Fruit fly (Drosophila melanogaster): Measurements from ENCODE around the gene Hakai.

Gene Hakai

dm6 chr2L:19582185-19582584 lies at the start of gene Hakai (continued):
- no peak for TF ChIP-seq CG16815 (GFP tag; optimal IDR thresholded peaks at IDR 0.05)
- TF ChIP-seq CG12391 (tag; optimal IDR thresholded peaks at IDR 0.05) = peak; percentile 13
- TF ChIP-seq cad (GFP tag; optimal IDR thresholded peaks at IDR 0.05) = no peak
- no peak for TF ChIP-seq CrebB (tag; optimal IDR thresholded peaks at IDR 0.05)
- peak; percentile 14 for TF ChIP-seq CG7556 (GFP tag; optimal IDR thresholded peaks at IDR 0.05)
- peak; percentile 86 for TF ChIP-seq mam (GFP tag; optimal IDR thresholded peaks at IDR 0.05)
- peak; percentile 54 for TF ChIP-seq bcd (GFP tag; optimal IDR thresholded peaks at IDR 0.05)
- peak; percentile 44 for TF ChIP-seq grau (tag; optimal IDR thresholded peaks at IDR 0.05)
- TF ChIP-seq CG17568 (GFP tag; optimal IDR thresholded peaks at IDR 0.05) = no peak
- TF ChIP-seq gt (GFP tag; IDR thresholded peaks at IDR 0.05) = no peak
- TF ChIP-seq MTF-1 (GFP tag; optimal IDR thresholded peaks at IDR 0.05; ENCODE audit: borderline replicate concordance) = no peak
- no peak for TF ChIP-seq kni (GFP tag; optimal IDR thresholded peaks at IDR 0.05)
- TF ChIP-seq D19B (GFP tag; optimal IDR thresholded peaks at IDR 0.05) = no peak
- TF ChIP-seq z (GFP tag; IDR thresholded peaks at IDR 0.05) = no peak
- TF ChIP-seq Elba2 (GFP tag; optimal IDR thresholded peaks at IDR 0.05) = peak; percentile 1
- TF ChIP-seq CG15601 (tag; optimal IDR thresholded peaks at IDR 0.05) = peak; percentile 31
- TF ChIP-seq CG7786 (GFP tag; optimal IDR thresholded peaks at IDR 0.05) = peak; percentile 49
- no peak for TF ChIP-seq HLHmδ (GFP tag; optimal IDR thresholded peaks at IDR 0.05)
- TF ChIP-seq mirr (GFP tag; optimal IDR thresholded peaks at IDR 0.05) = no peak
- peak; percentile 40 for TF ChIP-seq slp2 (GFP tag; optimal IDR thresholded peaks at IDR 0.05)
- TF ChIP-seq chm (GFP tag; IDR thresholded peaks at IDR 0.05) = 0 out of 2 replicates have a peak, but pooled peaks have one; percentile 12
- peak; percentile 43; the same call in 1 of the 2 replicates for TF ChIP-seq danr (GFP tag; IDR thresholded peaks at IDR 0.05)
- peak; percentile 33; the same call in 1 of the 2 replicates for TF ChIP-seq nerfin-2 (GFP tag; IDR thresholded peaks at IDR 0.05; ENCODE audit: partially characterized antibody)
- no peak for TF ChIP-seq CG10431 (GFP tag; optimal IDR thresholded peaks at IDR 0.05)
- TF ChIP-seq CHES-1-like (GFP tag; optimal IDR thresholded peaks at IDR 0.05) = peak; percentile 77
- TF ChIP-seq wek (GFP tag; optimal IDR thresholded peaks at IDR 0.05) = no peak
- TF ChIP-seq prd (optimal IDR thresholded peaks at IDR 0.05) = no peak
- TF ChIP-seq prd (GFP tag; IDR thresholded peaks at IDR 0.05) = peak; percentile 68
- TF ChIP-seq lmd (GFP tag; IDR thresholded peaks at IDR 0.05) = peak; percentile 63
- TF ChIP-seq hth (optimal IDR thresholded peaks at IDR 0.05) = no peak
- peak; percentile 13 for TF ChIP-seq HmgD (GFP tag; optimal IDR thresholded peaks at IDR 0.05)
- TF ChIP-seq knrl (GFP tag; IDR thresholded peaks at IDR 0.05; ENCODE audit: partially characterized antibody) = peak; percentile 32; the same call in 1 of the 3 replicates
- TF ChIP-seq sr (GFP tag; IDR thresholded peaks at IDR 0.05) = no peak
- TF ChIP-seq CG18011 (GFP tag; optimal IDR thresholded peaks at IDR 0.05) = peak; percentile 27
- no peak for TF ChIP-seq pan (optimal IDR thresholded peaks at IDR 0.05)
- peak in 1 of 2 experiments; percentile 50 for TF ChIP-seq pan (GFP tag; optimal IDR thresholded peaks at IDR 0.05 in 1 of 2, IDR thresholded peaks at IDR 0.05 in 1 of 2)
- no peak for TF ChIP-seq sd (tag; optimal IDR thresholded peaks at IDR 0.05)
- TF ChIP-seq dimm (GFP tag; IDR thresholded peaks at IDR 0.05) = no peak
- TF ChIP-seq CG4820 (GFP tag; optimal IDR thresholded peaks at IDR 0.05) = peak; percentile 20
- no peak for TF ChIP-seq CG14050 (GFP tag; IDR thresholded peaks at IDR 0.05)
- TF ChIP-seq bab2 (GFP tag; optimal IDR thresholded peaks at IDR 0.05) = peak; percentile 72
- peak; percentile 57 for TF ChIP-seq Chrac-16 (GFP tag; optimal IDR thresholded peaks at IDR 0.05)
- peak; percentile 51 for TF ChIP-seq peb (GFP tag; IDR thresholded peaks at IDR 0.05)
- TF ChIP-seq CG17802 (tag; optimal IDR thresholded peaks at IDR 0.05) = no peak
- no peak for TF ChIP-seq CG8281 (tag; optimal IDR thresholded peaks at IDR 0.05)
- TF ChIP-seq Hey (tag; optimal IDR thresholded peaks at IDR 0.05) = no peak
- TF ChIP-seq gsb (GFP tag; IDR thresholded peaks at IDR 0.05) = no peak
- TF ChIP-seq D (optimal IDR thresholded peaks at IDR 0.05) = no peak
- TF ChIP-seq D (GFP tag; optimal IDR thresholded peaks at IDR 0.05) = peak; percentile 1
- peak; percentile 92 for TF ChIP-seq sens (GFP tag)
- TF ChIP-seq pzg (GFP tag; optimal IDR thresholded peaks at IDR 0.05) = peak; percentile 81
- TF ChIP-seq dati (GFP tag; IDR thresholded peaks at IDR 0.05) = peak; percentile 20; the same call in 1 of the 2 replicates

Data from whole organism, embryonic.